Worm (Caenorhabditis elegans): ENCODE measurements around the gene H06H21.11.

Gene H06H21.11

DNA sequence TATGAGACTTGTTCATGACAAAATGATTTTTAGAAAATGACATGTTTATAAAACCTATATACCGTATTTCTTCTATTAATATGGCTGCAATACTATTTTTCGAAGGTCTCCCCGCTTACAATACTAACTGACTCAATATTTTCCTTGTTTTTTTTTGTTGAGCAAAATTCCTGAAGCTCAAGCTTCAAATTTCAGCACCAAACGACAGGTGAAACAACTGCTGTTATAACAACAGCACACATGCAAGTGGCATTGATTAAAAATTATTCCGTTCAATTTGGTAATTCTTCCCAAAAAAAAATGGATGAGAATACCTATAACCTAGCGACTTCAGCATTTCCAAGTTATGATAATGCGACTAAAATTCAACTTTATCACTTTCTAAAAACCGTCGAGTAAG, 7.1 kb upstream of the H06H21.11 start, which contains the start of gene srw-94:
TSS of gene srw-94 (plus strand) at position 301 of the 400 bp plus-strand sequence.
- no peak for TF ChIP-seq Y56A3A.18 (GFP tag; IDR thresholded peaks at IDR 0.05)
- TF ChIP-seq madf-10 (tag; optimal IDR thresholded peaks at IDR 0.05) = no peak
- no peak for TF ChIP-seq rcor-1 (GFP tag; IDR thresholded peaks at IDR 0.05)
- TF ChIP-seq athp-1 (tag; optimal IDR thresholded peaks at IDR 0.05) = no peak
- no peak for TF ChIP-seq lin-26 (GFP tag; IDR thresholded peaks at IDR 0.05)
- TF ChIP-seq F52B5.7 (tag; optimal IDR thresholded peaks at IDR 0.05) = no peak
- TF ChIP-seq lag-1 (GFP tag; IDR thresholded peaks at IDR 0.05) = no peak

DNA sequence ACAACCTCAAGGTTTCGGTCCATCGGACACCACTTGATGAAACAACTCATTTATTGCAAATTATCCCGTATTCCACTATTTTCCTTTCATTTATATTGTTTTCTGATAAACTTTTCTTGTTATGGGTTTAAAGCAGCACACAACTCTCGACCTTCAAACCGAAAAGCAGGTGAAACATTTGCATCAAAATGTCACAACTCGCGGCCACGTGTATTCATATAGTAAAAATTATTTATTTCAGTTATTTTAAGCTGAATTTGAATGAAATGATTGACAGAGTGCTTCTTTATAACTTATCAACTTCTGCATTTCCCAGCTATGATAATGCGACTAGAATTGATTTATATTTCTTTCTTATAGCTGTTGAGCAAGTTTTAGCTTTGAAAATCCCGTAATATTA, 4.7 kb upstream of the H06H21.11 start, which contains the start of gene srw-95:
TSS of gene srw-95 (plus strand) at position 213 of the 400 bp plus-strand sequence.
- TF ChIP-seq lag-1 (GFP tag; IDR thresholded peaks at IDR 0.05) = no peak
- peak; percentile 12 for TF ChIP-seq die-1 (tag; optimal IDR thresholded peaks at IDR 0.05)
- TF ChIP-seq fkh-3 (tag; optimal IDR thresholded peaks at IDR 0.05) = no peak
- TF ChIP-seq tbx-9 (tag; optimal IDR thresholded peaks at IDR 0.05; ENCODE audit: borderline replicate concordance) = no peak
- no peak for TF ChIP-seq nfya-2 (GFP tag; IDR thresholded peaks at IDR 0.05)
- no peak for TF ChIP-seq F33H1.4 (GFP tag; IDR thresholded peaks at IDR 0.05)
- TF ChIP-seq cebp-2 (GFP tag; IDR thresholded peaks at IDR 0.05) = no peak
- no peak for TF ChIP-seq unc-62 (GFP tag; optimal IDR thresholded peaks at IDR 0.05)
- TF ChIP-seq madf-3 (GFP tag; IDR thresholded peaks at IDR 0.05) = 0 out of 2 replicates have a peak, but pooled peaks have one; percentile 71
- TF ChIP-seq pha-4 (tag; optimal IDR thresholded peaks at IDR 0.05) = no peak
- TF ChIP-seq C17E4.6 (GFP tag; IDR thresholded peaks at IDR 0.05) = no peak
- TF ChIP-seq F52B5.7 (tag; optimal IDR thresholded peaks at IDR 0.05) = no peak
- no peak for TF ChIP-seq lir-1 (GFP tag; conservative IDR thresholded peaks at IDR 0.05)
- TF ChIP-seq nhr-120 (GFP tag; IDR thresholded peaks at IDR 0.05) = no peak
- 0 out of 2 replicates have a peak, but pooled peaks have one; percentile 53 for TF ChIP-seq attf-6 (GFP tag; IDR thresholded peaks at IDR 0.05)
- TF ChIP-seq F39B2.1 (GFP tag; IDR thresholded peaks at IDR 0.05) = no peak
- TF ChIP-seq bed-1 (GFP tag; IDR thresholded peaks at IDR 0.05) = 0 out of 2 replicates have a peak, but pooled peaks have one; percentile 8
- 0 out of 2 replicates have a peak, but pooled peaks have one; percentile 18 for TF ChIP-seq lin-26 (GFP tag; IDR thresholded peaks at IDR 0.05)
- no peak for TF ChIP-seq Y53G8AR.9 (GFP tag; conservative IDR thresholded peaks at IDR 0.05)
- no peak for TF ChIP-seq attf-3 (GFP tag; conservative IDR thresholded peaks at IDR 0.05)
- TF ChIP-seq let-526 (GFP tag; IDR thresholded peaks at IDR 0.05) = no peak
- TF ChIP-seq lin-35 (GFP tag; optimal IDR thresholded peaks at IDR 0.05) = peak in 1 of 3 experiments; percentile 11
- peak; percentile 45; the same call in 1 of the 2 replicates for TF ChIP-seq madf-6 (GFP tag; IDR thresholded peaks at IDR 0.05)
- TF ChIP-seq ztf-26 (tag; optimal IDR thresholded peaks at IDR 0.05) = no peak
- TF ChIP-seq ztf-25 (GFP tag; IDR thresholded peaks at IDR 0.05) = 0 out of 2 replicates have a peak, but pooled peaks have one; percentile 20
- no peak for TF ChIP-seq B0261.1 (tag; optimal IDR thresholded peaks at IDR 0.05)
- TF ChIP-seq athp-1 (tag; optimal IDR thresholded peaks at IDR 0.05) = no peak
- TF ChIP-seq nhr-80 (tag; optimal IDR thresholded peaks at IDR 0.05) = no peak
- TF ChIP-seq zim-3 (tag; optimal IDR thresholded peaks at IDR 0.05) = no peak
- 0 out of 2 replicates have a peak, but pooled peaks have one; percentile 10 for TF ChIP-seq hmg-1.2 (GFP tag; IDR thresholded peaks at IDR 0.05)
- TF ChIP-seq K11D2.4 (GFP tag; IDR thresholded peaks at IDR 0.05) = no peak
- no peak for TF ChIP-seq B0035.1 (tag; optimal IDR thresholded peaks at IDR 0.05)
- no peak for TF ChIP-seq let-607 (tag; optimal IDR thresholded peaks at IDR 0.05)
- no peak for TF ChIP-seq gei-17 (GFP tag; optimal IDR thresholded peaks at IDR 0.05)
- TF ChIP-seq ztf-22 (GFP tag; optimal IDR thresholded peaks at IDR 0.05) = no peak
- no peak for TF ChIP-seq B0019.2 (GFP tag; conservative IDR thresholded peaks at IDR 0.05)
- TF ChIP-seq unc-130 (GFP tag; optimal IDR thresholded peaks at IDR 0.05) = peak; percentile 5
- no peak for TF ChIP-seq rec-8 (tag; optimal IDR thresholded peaks at IDR 0.05)
- TF ChIP-seq nfyb-1 (GFP tag; IDR thresholded peaks at IDR 0.05) = no peak
- TF ChIP-seq pbrm-1 (GFP tag; IDR thresholded peaks at IDR 0.05) = no peak
- no peak for TF ChIP-seq F37B4.10 (GFP tag; IDR thresholded peaks at IDR 0.05)
- no peak for TF ChIP-seq Y79H2A.3 (GFP tag; conservative IDR thresholded peaks at IDR 0.05)
- no peak for TF ChIP-seq efl-1 (GFP tag; optimal IDR thresholded peaks at IDR 0.05)
- no peak for TF ChIP-seq somi-1 (GFP tag; optimal IDR thresholded peaks at IDR 0.05)

All from whole organism, young adult.